Fruit fly (Drosophila melanogaster): Measurements from ENCODE around the gene CG42564.
A peak's percentile ranks its signal among the peaks of the same experiment; 100 is the strongest.

Gene CG42564

dm6 chr3R:6368100-6368499 lies 6.2 kb upstream of the CG42564 start, which contains the start of gene CG42724 (continued):
- no peak for TF ChIP-seq gfzf (GFP tag; optimal IDR thresholded peaks at IDR 0.05)
- no peak for TF ChIP-seq CG3838 (GFP tag; optimal IDR thresholded peaks at IDR 0.05)
- TF ChIP-seq ATbp (GFP tag; optimal IDR thresholded peaks at IDR 0.05): no peak
- TF ChIP-seq ro (GFP tag; IDR thresholded peaks at IDR 0.05): no peak
- TF ChIP-seq CG3726 (GFP tag; IDR thresholded peaks at IDR 0.05): no peak
- 0 out of 2 replicates have a peak, but pooled peaks have one; percentile 28 for TF ChIP-seq inv (GFP tag; IDR thresholded peaks at IDR 0.05; ENCODE audit: partially characterized antibody)
- TF ChIP-seq cato (GFP tag; optimal IDR thresholded peaks at IDR 0.05; ENCODE audit: borderline replicate concordance): no peak
- TF ChIP-seq CG1233 (GFP tag; optimal IDR thresholded peaks at IDR 0.05): no peak
- TF ChIP-seq CG8290 (GFP tag; optimal IDR thresholded peaks at IDR 0.05): peak; percentile 97
- TF ChIP-seq CG8290 (tag; optimal IDR thresholded peaks at IDR 0.05): peak; percentile 82 to 96
- TF ChIP-seq nau (GFP tag; optimal IDR thresholded peaks at IDR 0.05): no peak
- TF ChIP-seq Dref (GFP tag; IDR thresholded peaks at IDR 0.05): peak; percentile 79
- no peak for TF ChIP-seq CG33557 (GFP tag; optimal IDR thresholded peaks at IDR 0.05)
- no peak for TF ChIP-seq mirr (GFP tag; optimal IDR thresholded peaks at IDR 0.05)
- no peak for TF ChIP-seq CG11723 (GFP tag; optimal IDR thresholded peaks at IDR 0.05)
- TF ChIP-seq gsb-n (tag; optimal IDR thresholded peaks at IDR 0.05): peak; percentile 6
- TF ChIP-seq Opbp (GFP tag; IDR thresholded peaks at IDR 0.05; ENCODE audit: partially characterized antibody): no peak
- peak; percentile 63 for TF ChIP-seq Hsf (GFP tag; optimal IDR thresholded peaks at IDR 0.05)
- peak; percentile 70 for TF ChIP-seq CG1647 (GFP tag; optimal IDR thresholded peaks at IDR 0.05)
- peak; percentile 76 for TF ChIP-seq MESR4 (GFP tag; optimal IDR thresholded peaks at IDR 0.05)
- TF ChIP-seq fd96Cb (tag; optimal IDR thresholded peaks at IDR 0.05): no peak
- no peak for TF ChIP-seq insv (GFP tag; optimal IDR thresholded peaks at IDR 0.05)
- TF ChIP-seq dimm (GFP tag; IDR thresholded peaks at IDR 0.05): no peak
- TF ChIP-seq H15 (GFP tag; IDR thresholded peaks at IDR 0.05): peak; percentile 44; the same call in 1 of the 3 replicates
- peak; percentile 44 for TF ChIP-seq p53 (GFP tag; optimal IDR thresholded peaks at IDR 0.05)
- TF ChIP-seq YL-1 (GFP tag; optimal IDR thresholded peaks at IDR 0.05): peak; percentile 64
- TF ChIP-seq Blimp-1 (GFP tag; optimal IDR thresholded peaks at IDR 0.05): no peak
- no peak for TF ChIP-seq Nf-YB (GFP tag; optimal IDR thresholded peaks at IDR 0.05)
- TF ChIP-seq Mad (GFP tag; optimal IDR thresholded peaks at IDR 0.05): peak; percentile 65
- peak; percentile 6 for TF ChIP-seq CG18764 (GFP tag; optimal IDR thresholded peaks at IDR 0.05)
- TF ChIP-seq Sry-β (GFP tag; optimal IDR thresholded peaks at IDR 0.05): no peak
- no peak for TF ChIP-seq jing (GFP tag; optimal IDR thresholded peaks at IDR 0.05)
- peak; percentile 57 for TF ChIP-seq NK7.1 (GFP tag; optimal IDR thresholded peaks at IDR 0.05)
- no peak for TF ChIP-seq CG42726 (GFP tag; IDR thresholded peaks at IDR 0.05; ENCODE audit: partially characterized antibody)
- no peak for TF ChIP-seq CG12219 (GFP tag; optimal IDR thresholded peaks at IDR 0.05)
- no peak for TF ChIP-seq CG11085 (GFP tag; IDR thresholded peaks at IDR 0.05)
- TF ChIP-seq Med (GFP tag): peak; percentile 96
- peak; percentile 71 for TF ChIP-seq pum (GFP tag; optimal IDR thresholded peaks at IDR 0.05)
- TF ChIP-seq peb (GFP tag; IDR thresholded peaks at IDR 0.05): 0 out of 2 replicates have a peak, but pooled peaks have one; percentile 8
- TF ChIP-seq Ravus (GFP tag; IDR thresholded peaks at IDR 0.05): no peak
- TF ChIP-seq CG12659 (GFP tag; optimal IDR thresholded peaks at IDR 0.05): peak; percentile 67
- TF ChIP-seq zfh2 (GFP tag; optimal IDR thresholded peaks at IDR 0.05): peak; percentile 79
- no peak for TF ChIP-seq CG5180 (GFP tag; optimal IDR thresholded peaks at IDR 0.05)
- no peak for TF ChIP-seq CG3065 (GFP tag; optimal IDR thresholded peaks at IDR 0.05)
- peak; percentile 58 for TF ChIP-seq CG9797 (GFP tag; optimal IDR thresholded peaks at IDR 0.05)
- peak; percentile 89 for TF ChIP-seq mam (GFP tag; optimal IDR thresholded peaks at IDR 0.05)
- TF ChIP-seq CG12744 (GFP tag; optimal IDR thresholded peaks at IDR 0.05): peak; percentile 36
- TF ChIP-seq NfI (GFP tag; optimal IDR thresholded peaks at IDR 0.05): no peak
- TF ChIP-seq Sin3A (optimal IDR thresholded peaks at IDR 0.05): peak; percentile 83

Data from whole organism, embryonic.